Worm (Caenorhabditis elegans) whole organism, L4/young adult: ENCODE measurements around the gene F19F10.14.
A peak's percentile ranks its signal among the peaks of the same experiment; 100 is the strongest.

Experiments
- W03F9.2 ChIP-seq: fragments of 150-350 bp; optimal IDR thresholded peaks from 2 replicates; lab custom pipeline; 2014; ENCODE audit warnings: missing biosample characterization, missing genetic modification characterization
- dao-5 ChIP-seq: sonication (generic microtip); optimal IDR thresholded peaks from 2 replicates; lab custom pipeline; 2016; ENCODE audit warnings: missing genotype, missing genetic modification characterization, moderate library complexity, missing compliant biosample characterization
- him-1 ChIP-seq: sonication (generic microtip); optimal IDR thresholded peaks from 2 replicates; lab custom pipeline; 2016; ENCODE audit warnings: missing genotype, missing genetic modification reagents, missing genetic modification characterization, missing compliant biosample characterization

F19F10.14 gene

ce11 chrV:7570955-7571354 lies at the start of gene F19F10.14:
Gene F19F10.14, minus strand, starts transcription at chrV:7571055.
- TF ChIP-seq dao-5 (tag; lab: Kevin White, UChicago) (no peak), him-1 (tag; lab: Kevin White, UChicago) (no peak), W03F9.2 (tag; lab: Kevin White, UChicago) (no peak)

ce11 chrV:7618114-7618513 lies 47.3 kb upstream of the F19F10.14 start, which contains the start of gene C50E3.15:
Gene C50E3.15, plus strand, starts transcription at chrV:7618414.
- TF ChIP-seq W03F9.2 (tag; lab: Kevin White, UChicago) (no peak), him-1 (tag; lab: Kevin White, UChicago) (no peak), dao-5 (tag; lab: Kevin White, UChicago) (no peak)

- no peak for TF ChIP-seq dao-5 (tag; lab: Kevin White, UChicago)
- TF ChIP-seq W03F9.2 (tag; lab: Kevin White, UChicago) = no peak
- no peak for TF ChIP-seq him-1 (tag; lab: Kevin White, UChicago)
These were observed 41.2 kb upstream of the F19F10.14 start, which contains the start of gene clec-215 for ce11 chrV:7612044-7612443. Gene clec-215, plus strand, starts transcription at chrV:7612344.

ce11 chrV:7609698-7610420 lies 39.0 kb upstream of the F19F10.14 start, which contains the start of the genes folt-3 and clec-214:
Gene folt-3, minus strand, starts transcription at chrV:7609748.
Gene clec-214, plus strand, starts transcription at chrV:7610370.
- TF ChIP-seq W03F9.2 (tag; lab: Kevin White, UChicago) = no peak

ce11 chrV:7604858-7605257 lies 34.0 kb upstream of the F19F10.14 start, which contains the start of gene clec-213:
Gene clec-213, plus strand, starts transcription at chrV:7605158.
- TF ChIP-seq W03F9.2 (tag; lab: Kevin White, UChicago) (no peak), dao-5 (tag; lab: Kevin White, UChicago) (no peak), him-1 (tag; lab: Kevin White, UChicago) (no peak)

- TF ChIP-seq W03F9.2 (tag; lab: Kevin White, UChicago) (no peak), him-1 (tag; lab: Kevin White, UChicago) (no peak), dao-5 (tag; lab: Kevin White, UChicago) (no peak)
These were observed 32.5 kb upstream of the F19F10.14 start, which contains the start of gene C50E3.11 for ce11 chrV:7603404-7603803. Gene C50E3.11, minus strand, starts transcription at chrV:7603486.

- TF ChIP-seq dao-5 (tag; lab: Kevin White, UChicago) = no peak
- no peak for TF ChIP-seq him-1 (tag; lab: Kevin White, UChicago)
- TF ChIP-seq W03F9.2 (tag; lab: Kevin White, UChicago) = no peak
These were observed 30.6 kb upstream of the F19F10.14 start, which contains the start of gene scl-26 for ce11 chrV:7601443-7601842. Gene scl-26, minus strand, starts transcription at chrV:7601543.

- TF ChIP-seq him-1 (tag; lab: Kevin White, UChicago) (no peak), dao-5 (tag; lab: Kevin White, UChicago) (no peak), W03F9.2 (tag; lab: Kevin White, UChicago) (no peak)
These were observed 29.3 kb upstream of the F19F10.14 start, which contains the start of gene C50E3.9 for ce11 chrV:7600149-7600548. Gene C50E3.9, minus strand, starts transcription at chrV:7600249.

- TF ChIP-seq him-1 (tag; lab: Kevin White, UChicago) = no peak
- TF ChIP-seq W03F9.2 (tag; lab: Kevin White, UChicago) = no peak
- no peak for TF ChIP-seq dao-5 (tag; lab: Kevin White, UChicago)
These were observed 27.4 kb upstream of the F19F10.14 start, which contains the start of gene C50E3.7 for ce11 chrV:7598269-7598668. Gene C50E3.7, minus strand, starts transcription at chrV:7598369.

ce11 chrV:7595132-7595531 lies 24.3 kb upstream of the F19F10.14 start:
- TF ChIP-seq W03F9.2 (tag; lab: Kevin White, UChicago) = no peak
- TF ChIP-seq him-1 (tag; lab: Kevin White, UChicago) = no peak
- no peak for TF ChIP-seq dao-5 (tag; lab: Kevin White, UChicago)

- TF ChIP-seq W03F9.2 (tag; lab: Kevin White, UChicago) = no peak
- no peak for TF ChIP-seq him-1 (tag; lab: Kevin White, UChicago)
- TF ChIP-seq dao-5 (tag; lab: Kevin White, UChicago) = no peak
These were observed 19.6 kb upstream of the F19F10.14 start, which contains the start of gene C50E3.6 for ce11 chrV:7590454-7590853. Gene C50E3.6, minus strand, starts transcription at chrV:7590554.

ce11 chrV:7587637-7588036 lies 16.8 kb upstream of the F19F10.14 start, which contains the start of the genes F19F10.11 and C50E3.5:
Gene F19F10.11, minus strand, starts transcription at chrV:7587704.
Gene C50E3.5, plus strand, starts transcription at chrV:7587996.
- TF ChIP-seq him-1 (tag; lab: Kevin White, UChicago) = no peak
- peak; percentile 64 for TF ChIP-seq W03F9.2 (tag; lab: Kevin White, UChicago)

ce11 chrV:7580378-7580777 lies 9.5 kb upstream of the F19F10.14 start, which contains the start of gene ets-6:
Gene ets-6, minus strand, starts transcription at chrV:7580546.
- peak; percentile 28 for TF ChIP-seq W03F9.2 (tag; lab: Kevin White, UChicago)
- no peak for TF ChIP-seq him-1 (tag; lab: Kevin White, UChicago)
